Worm (Caenorhabditis elegans) whole organism, young adult: ENCODE results near the gene clp-7.

Experiments
- B0336.3 ChIP-seq: fragments of 200-800 bp; sonication (Bioruptor generic); IDR thresholded peaks from 2 replicates; pipeline ENCODE4 v1.3.6; 2022; ENCODE audit warnings: missing genetic modification characterization, missing compliant biosample characterization
- cebp-2 ChIP-seq: fragments of 200-800 bp; sonication (Bioruptor generic); IDR thresholded peaks from 2 replicates; pipeline ENCODE4 v1.3.6; 2022; ENCODE audit warnings: missing genetic modification characterization, missing compliant biosample characterization
- dpl-1 ChIP-seq: fragments of 150-350 bp; optimal IDR thresholded peaks from 2 replicates; lab custom pipeline; 2014; ENCODE audit warnings: missing biosample characterization, missing genetic modification reagents, missing genetic modification characterization
- lin-35 ChIP-seq, 3 experiments: fragments of 150-350 bp in 2 of 3; sonication (generic microtip) in 1 of 3; optimal IDR thresholded peaks; 2 replicates each; lab custom pipeline; 2014 to 2018; ENCODE audit warnings: missing biosample characterization in 3 of 3, missing genetic modification characterization in 3 of 3, missing genetic modification reagents in 3 of 3
- lir-1 ChIP-seq: fragments of 200-800 bp; sonication (Bioruptor generic); conservative IDR thresholded peaks from 2 replicates; pipeline ENCODE4 v1.3.6; 2022; ENCODE audit warnings: missing genetic modification reagents, missing genetic modification characterization, missing compliant biosample characterization
- lsy-27 ChIP-seq: sonication (generic microtip); optimal IDR thresholded peaks from 2 replicates; lab custom pipeline; 2017; ENCODE audit warnings: missing genetic modification characterization, mild to moderate bottlenecking, missing compliant biosample characterization, antibody characterized with exemption, missing genotype, borderline replicate concordance; ENCODE audit not compliant: insufficient read depth
- madf-6 ChIP-seq: fragments of 200-800 bp; sonication (Bioruptor generic); IDR thresholded peaks from 2 replicates; pipeline ENCODE4 v1.3.6; 2022; ENCODE audit warnings: missing genetic modification reagents, missing genetic modification characterization, missing compliant biosample characterization
- nhr-120 ChIP-seq: fragments of 200-800 bp; sonication (Bioruptor generic); IDR thresholded peaks from 2 replicates; pipeline ENCODE4 v1.3.6; 2022; ENCODE audit warnings: missing genetic modification characterization, missing compliant biosample characterization
- nhr-90 ChIP-seq: sonication (generic microtip); optimal IDR thresholded peaks from 2 replicates; lab custom pipeline; 2016; ENCODE audit warnings: missing genotype, mild to moderate bottlenecking, missing genetic modification characterization, missing compliant biosample characterization
- rpc-1 ChIP-seq, 2 experiments: fragments of 150-350 bp in 1 of 2; sonication (generic microtip) in 1 of 2; optimal IDR thresholded peaks; 2 replicates each; lab custom pipeline; 2014 to 2018; ENCODE audit warnings: missing biosample characterization in 1 of 2, missing genetic modification characterization in 1 of 2, missing genetic modification reagents in 1 of 2, missing genotype in 1 of 2
- snpc-1.3 ChIP-seq: sonication (generic microtip); optimal IDR thresholded peaks from 2 replicates; lab custom pipeline; 2017; ENCODE audit warnings: missing genetic modification characterization, mild to moderate bottlenecking, missing compliant biosample characterization, antibody characterized with exemption, moderate library complexity, missing genotype, missing genetic modification reagents; ENCODE audit not compliant: insufficient read depth
- unc-62 ChIP-seq: fragments of 150-350 bp; optimal IDR thresholded peaks from 2 replicates; lab custom pipeline; 2014; ENCODE audit warnings: missing biosample characterization, missing genetic modification reagents, missing genetic modification characterization
- xnd-1 ChIP-seq: sonication (generic microtip); optimal IDR thresholded peaks from 2 replicates; lab custom pipeline; 2016; ENCODE audit warnings: missing genotype, missing genetic modification reagents, missing genetic modification characterization, missing compliant biosample characterization
- ztf-25 ChIP-seq: fragments of 200-800 bp; sonication (Bioruptor generic); IDR thresholded peaks from 2 replicates; pipeline ENCODE4 v1.3.6; 2022; ENCODE audit warnings: missing genetic modification reagents, missing genetic modification characterization, missing compliant biosample characterization

DNA sequence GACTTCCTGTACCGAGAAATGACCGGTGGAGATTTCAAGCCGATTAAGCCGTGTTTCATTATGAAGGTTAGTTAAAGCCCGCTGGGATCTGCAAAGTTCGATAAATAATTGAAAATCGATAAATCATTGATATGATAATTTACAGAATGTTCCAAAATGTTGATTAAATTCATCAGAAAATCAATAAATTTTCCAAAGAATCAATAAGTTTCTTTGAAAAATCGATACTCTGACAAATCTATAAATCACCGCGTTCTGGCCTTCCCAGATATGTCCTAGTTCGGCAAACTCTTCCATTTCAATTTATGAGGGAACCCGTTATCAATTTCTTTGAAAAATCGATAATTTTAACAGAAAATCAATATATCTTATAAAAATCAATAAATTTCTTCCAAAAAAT, 38.3 kb downstream of the clp-7 start:
- TF ChIP-seq xnd-1 (no peak), rpc-1 (optimal IDR thresholded peaks at IDR 0.05; lab: Kevin White, UChicago) (no peak), rpc-1 (tag; optimal IDR thresholded peaks at IDR 0.05; lab: Kevin White, UChicago) (no peak), snpc-1.3 (tag; lab: Kevin White, UChicago) (no peak), B0336.3 (GFP tag; lab: Robert Waterston, UW) (no peak), dpl-1 (GFP tag; lab: Kevin White, UChicago) (no peak), cebp-2 (GFP tag; lab: Robert Waterston, UW) (no peak), unc-62 (no peak), nhr-90 (tag; lab: Kevin White, UChicago) (no peak), madf-6 (no peak), nhr-120 (GFP tag; lab: Robert Waterston, UW) (no peak), lsy-27 (tag; lab: Kevin White, UChicago) (no peak), lir-1 (no peak), lin-35 (GFP tag; optimal IDR thresholded peaks at IDR 0.05; lab: Kevin White, UChicago) (no peak), ztf-25 (no peak)
